Worm (Caenorhabditis elegans): ENCODE measurements around the gene piit-1.

piit-1 gene

ce11 chrV:11589433-11589832 is 20.5 kb downstream of the piit-1 start, which contains the start of gene srx-82:
TSS of gene srx-82 (plus strand) at chrV:11589733.
- TF ChIP-seq mep-1 (tag; optimal IDR thresholded peaks at IDR 0.05) (no peak), tlp-1 (tag; optimal IDR thresholded peaks at IDR 0.05) (no peak), hlh-4 (tag; optimal IDR thresholded peaks at IDR 0.05) (no peak), nhr-77 (tag; optimal IDR thresholded peaks at IDR 0.05) (no peak), tbx-2 (tag; optimal IDR thresholded peaks at IDR 0.05) (no peak), ceh-88 (GFP tag; IDR thresholded peaks at IDR 0.05) (no peak), C04F5.9 (tag; optimal IDR thresholded peaks at IDR 0.05) (no peak), pqm-1 (tag; optimal IDR thresholded peaks at IDR 0.05) (no peak), ceh-82 (tag; optimal IDR thresholded peaks at IDR 0.05) (no peak), efl-3 (GFP tag; optimal IDR thresholded peaks at IDR 0.05) (no peak), ama-1 (optimal IDR thresholded peaks at IDR 0.05) (no peak), skn-1 (tag; optimal IDR thresholded peaks at IDR 0.05) (no peak), nhr-71 (tag; optimal IDR thresholded peaks at IDR 0.05) (no peak), dsc-1 (tag; optimal IDR thresholded peaks at IDR 0.05) (no peak), fkh-8 (tag; optimal IDR thresholded peaks at IDR 0.05) (no peak), sox-4 (tag; optimal IDR thresholded peaks at IDR 0.05) (no peak)

ce11 chrV:11585122-11585521 is 24.8 kb downstream of the piit-1 start:
- peak; percentile 61 for TF ChIP-seq elt-2 (tag; optimal IDR thresholded peaks at IDR 0.05)
- TF ChIP-seq snpc-4 (tag; optimal IDR thresholded peaks at IDR 0.05), result peak; percentile 97
- no peak for TF ChIP-seq egl-13 (tag; optimal IDR thresholded peaks at IDR 0.05)
- no peak for TF ChIP-seq Y116A8C.19 (tag; optimal IDR thresholded peaks at IDR 0.05; ENCODE audit: borderline replicate concordance)
- TF ChIP-seq skn-1 (tag; optimal IDR thresholded peaks at IDR 0.05), result peak; percentile 11
- peak; percentile 29 for TF ChIP-seq swsn-7 (tag; optimal IDR thresholded peaks at IDR 0.05)
- TF ChIP-seq ama-1 (optimal IDR thresholded peaks at IDR 0.05), result no peak
- peak; percentile 66 for TF ChIP-seq nhr-19 (GFP tag; conservative IDR thresholded peaks at IDR 0.05)
- no peak for TF ChIP-seq mef-2 (tag; optimal IDR thresholded peaks at IDR 0.05)
- TF ChIP-seq nhr-77 (tag; optimal IDR thresholded peaks at IDR 0.05), result no peak
- TF ChIP-seq ztf-4 (tag; optimal IDR thresholded peaks at IDR 0.05), result no peak
- no peak for TF ChIP-seq lin-15B (tag; optimal IDR thresholded peaks at IDR 0.05)
- no peak for TF ChIP-seq pqm-1 (tag; optimal IDR thresholded peaks at IDR 0.05)
- TF ChIP-seq unc-30 (tag; optimal IDR thresholded peaks at IDR 0.05), result no peak
- TF ChIP-seq ets-5 (GFP tag; IDR thresholded peaks at IDR 0.05), result no peak
- TF ChIP-seq nhr-20 (tag; optimal IDR thresholded peaks at IDR 0.05), result peak; percentile 75
- no peak for TF ChIP-seq hlh-4 (tag; optimal IDR thresholded peaks at IDR 0.05)
- TF ChIP-seq nhr-11 (tag; optimal IDR thresholded peaks at IDR 0.05), result no peak
- no peak for TF ChIP-seq snu-23 (GFP tag; optimal IDR thresholded peaks at IDR 0.05)
- peak in 1 of 6 experiments; percentile 16 for TF ChIP-seq elt-3 (tag; optimal IDR thresholded peaks at IDR 0.05)
- peak; percentile 70 for TF ChIP-seq zip-4 (GFP tag; optimal IDR thresholded peaks at IDR 0.05)
- TF ChIP-seq nhr-71 (tag; optimal IDR thresholded peaks at IDR 0.05), result peak; percentile 80
- no peak for TF ChIP-seq sptf-1 (tag; optimal IDR thresholded peaks at IDR 0.05)
- no peak for TF ChIP-seq unc-62 (GFP tag; optimal IDR thresholded peaks at IDR 0.05)
- no peak for TF ChIP-seq isw-1 (GFP tag; IDR thresholded peaks at IDR 0.05)
- no peak for TF ChIP-seq sup-37 (GFP tag; optimal IDR thresholded peaks at IDR 0.05)
- TF ChIP-seq fkh-4 (tag; optimal IDR thresholded peaks at IDR 0.05; ENCODE audit: borderline replicate concordance), result no peak
- TF ChIP-seq grh-1 (GFP tag; IDR thresholded peaks at IDR 0.05), result 0 out of 2 replicates have a peak, but pooled peaks have one; percentile 28
- TF ChIP-seq egl-27 (tag; optimal IDR thresholded peaks at IDR 0.05), result no peak
- peak; percentile 56 for TF ChIP-seq hpl-2 (GFP tag; optimal IDR thresholded peaks at IDR 0.05)
- TF ChIP-seq fkh-10 (GFP tag; optimal IDR thresholded peaks at IDR 0.05), result no peak
- peak; percentile 42 to 54 (median 49) for TF ChIP-seq ceh-82 (tag; optimal IDR thresholded peaks at IDR 0.05)
- TF ChIP-seq nhr-47 (tag; optimal IDR thresholded peaks at IDR 0.05), result peak; percentile 54
- no peak for TF ChIP-seq jun-1 (tag; optimal IDR thresholded peaks at IDR 0.05)
- TF ChIP-seq lin-39 (tag; optimal IDR thresholded peaks at IDR 0.05), result no peak
- no peak for TF ChIP-seq blmp-1 (tag; optimal IDR thresholded peaks at IDR 0.05)
- no peak for TF ChIP-seq C16A3.4 (tag; optimal IDR thresholded peaks at IDR 0.05)
- TF ChIP-seq dpl-1 (GFP tag; optimal IDR thresholded peaks at IDR 0.05), result peak in 1 of 3 experiments; percentile 0
- TF ChIP-seq ztf-11 (tag; optimal IDR thresholded peaks at IDR 0.05), result no peak
- TF ChIP-seq ceh-90 (tag; optimal IDR thresholded peaks at IDR 0.05), result no peak
- no peak for TF ChIP-seq tlp-1 (tag; optimal IDR thresholded peaks at IDR 0.05)
- TF ChIP-seq mdl-1 (tag; optimal IDR thresholded peaks at IDR 0.05), result no peak
- TF ChIP-seq efl-1 (optimal IDR thresholded peaks at IDR 0.05), result peak; percentile 4 to 30
- TF ChIP-seq efl-1 (GFP tag; optimal IDR thresholded peaks at IDR 0.05 in 1 of 2), result no peak
